Worm (Caenorhabditis elegans) whole organism, L4/young adult: ENCODE measurements around the gene ZK180.6.

Source experiments
- W03F9.2 ChIP-seq: fragments of 150-350 bp; optimal IDR thresholded peaks from 2 replicates; lab custom pipeline; 2014; ENCODE audit warnings: missing biosample characterization, missing genetic modification characterization
- dao-5 ChIP-seq: sonication (generic microtip); optimal IDR thresholded peaks from 2 replicates; lab custom pipeline; 2016; ENCODE audit warnings: missing genotype, missing genetic modification characterization, moderate library complexity, missing compliant biosample characterization
- him-1 ChIP-seq: sonication (generic microtip); optimal IDR thresholded peaks from 2 replicates; lab custom pipeline; 2016; ENCODE audit warnings: missing genotype, missing genetic modification reagents, missing genetic modification characterization, missing compliant biosample characterization

ZK180.6 gene

ce11 chrIV:4542972-4543371, 18.1 kb upstream of the ZK180.6 start:
- no peak for TF ChIP-seq dao-5 (tag; lab: Kevin White, UChicago)
- TF ChIP-seq W03F9.2 (tag; lab: Kevin White, UChicago) = no peak
- TF ChIP-seq him-1 = no peak

ce11 chrIV:4541195-4541594, 16.4 kb upstream of the ZK180.6 start:
- TF ChIP-seq W03F9.2 (tag; lab: Kevin White, UChicago) = no peak
- no peak for TF ChIP-seq him-1
- TF ChIP-seq dao-5 (tag; lab: Kevin White, UChicago) = no peak

- no peak for TF ChIP-seq dao-5 (tag; lab: Kevin White, UChicago)
- no peak for TF ChIP-seq him-1
- no peak for TF ChIP-seq W03F9.2 (tag; lab: Kevin White, UChicago)
Observed at ce11 chrIV:4538672-4539071, 13.8 kb upstream of the ZK180.6 start.

- TF ChIP-seq him-1 (no peak), dao-5 (tag; lab: Kevin White, UChicago) (no peak), W03F9.2 (tag; lab: Kevin White, UChicago) (no peak)
Observed at ce11 chrIV:4536247-4536646, 11.4 kb upstream of the ZK180.6 start, which contains the start of gene ZK185.2. ZK185.2 (plus strand) TSS chrIV:4536547.

ce11 chrIV:4533025-4533424, 8.2 kb upstream of the ZK180.6 start, which contains the start of gene ZK185.4:
ZK185.4 (minus strand) TSS chrIV:4533125.
- no peak for TF ChIP-seq him-1
- no peak for TF ChIP-seq W03F9.2 (tag; lab: Kevin White, UChicago)
- TF ChIP-seq dao-5 (tag; lab: Kevin White, UChicago) = no peak

- TF ChIP-seq dao-5 (tag; lab: Kevin White, UChicago) = no peak
- no peak for TF ChIP-seq W03F9.2 (tag; lab: Kevin White, UChicago)
- no peak for TF ChIP-seq him-1
Observed at ce11 chrIV:4530170-4530569, 5.3 kb upstream of the ZK180.6 start, which contains the start of gene ZK185.3. ZK185.3 (minus strand) TSS chrIV:4530432.

- no peak for TF ChIP-seq him-1
- no peak for TF ChIP-seq W03F9.2 (tag; lab: Kevin White, UChicago)
- no peak for TF ChIP-seq dao-5 (tag; lab: Kevin White, UChicago)
Observed at ce11 chrIV:4526724-4527123, 1.9 kb upstream of the ZK180.6 start.

- TF ChIP-seq W03F9.2 (tag; lab: Kevin White, UChicago) (no peak), dao-5 (tag; lab: Kevin White, UChicago) (no peak), him-1 (no peak)
Observed at ce11 chrIV:4526028-4526427, 1.2 kb upstream of the ZK180.6 start.

ce11 chrIV:4523461-4523860, 1.4 kb downstream of the ZK180.6 start:
- no peak for TF ChIP-seq him-1
- TF ChIP-seq dao-5 (tag; lab: Kevin White, UChicago) = no peak
- no peak for TF ChIP-seq W03F9.2 (tag; lab: Kevin White, UChicago)

- TF ChIP-seq dao-5 (tag; lab: Kevin White, UChicago) = no peak
- TF ChIP-seq W03F9.2 (tag; lab: Kevin White, UChicago) = no peak
- no peak for TF ChIP-seq him-1
Observed at ce11 chrIV:4519714-4520113, 5.1 kb downstream of the ZK180.6 start.

ce11 chrIV:4518111-4518510, 6.7 kb downstream of the ZK180.6 start:
- no peak for TF ChIP-seq dao-5 (tag; lab: Kevin White, UChicago)
- no peak for TF ChIP-seq him-1
- TF ChIP-seq W03F9.2 (tag; lab: Kevin White, UChicago) = no peak

- no peak for TF ChIP-seq dao-5 (tag; lab: Kevin White, UChicago)
- TF ChIP-seq W03F9.2 (tag; lab: Kevin White, UChicago) = no peak
- no peak for TF ChIP-seq him-1
Observed at ce11 chrIV:4517066-4517465, 7.8 kb downstream of the ZK180.6 start, which contains the start of gene ZK180.5. ZK180.5 (minus strand) TSS chrIV:4517166.

ce11 chrIV:4516478-4516877, 8.4 kb downstream of the ZK180.6 start:
- TF ChIP-seq him-1 (no peak), dao-5 (tag; lab: Kevin White, UChicago) (no peak), W03F9.2 (tag; lab: Kevin White, UChicago) (no peak)

ce11 chrIV:4513269-4513819, 11.5 kb downstream of the ZK180.6 start, which contains the start of gene sar-1:
sar-1 (minus strand) TSS chrIV:4513319.
- TF ChIP-seq him-1 (peak; percentile 71), W03F9.2 (tag; lab: Kevin White, UChicago) (peak; percentile 68), dao-5 (tag; lab: Kevin White, UChicago) (no peak)
